Fruit fly (Drosophila melanogaster): Measurements from ENCODE around the gene CG6495.

Gene CG6495

DNA sequence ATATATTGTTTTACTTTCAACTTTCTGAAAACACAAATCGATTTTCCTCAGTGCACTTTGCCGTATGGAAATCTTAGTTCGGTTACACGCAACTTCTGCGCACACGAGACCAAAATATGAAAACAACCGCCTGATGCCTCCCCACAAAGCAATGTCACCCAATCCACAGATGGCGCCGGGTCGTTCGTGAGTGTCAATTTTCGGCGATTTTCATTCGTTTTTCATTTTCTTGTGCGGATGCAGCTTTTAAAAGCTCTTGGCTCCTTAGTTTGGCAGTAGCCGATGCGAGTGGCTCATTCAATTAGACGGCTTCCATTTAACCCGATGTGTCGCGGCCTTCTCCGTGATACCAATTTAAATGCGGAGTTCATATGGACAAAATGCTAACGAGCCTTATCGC is 37.0 kb upstream of the CG6495 start, which contains the start of gene CG6431:
Gene CG6431, plus strand, starts transcription at position 301 of the 400 bp plus-strand sequence.
- TF ChIP-seq Xrp1 (GFP tag; IDR thresholded peaks at IDR 0.05), result no peak
- TF ChIP-seq CTCF (GFP tag; optimal IDR thresholded peaks at IDR 0.05), result no peak
- TF ChIP-seq ash1 (GFP tag; optimal IDR thresholded peaks at IDR 0.05), result no peak
- TF ChIP-seq fd3F (GFP tag; optimal IDR thresholded peaks at IDR 0.05), result no peak
- no peak for TF ChIP-seq CG11723 (GFP tag; optimal IDR thresholded peaks at IDR 0.05)
- TF ChIP-seq grau (tag; optimal IDR thresholded peaks at IDR 0.05), result no peak
- TF ChIP-seq CG18011 (GFP tag; optimal IDR thresholded peaks at IDR 0.05), result no peak
- TF ChIP-seq Med (GFP tag), result no peak
- TF ChIP-seq CG3726 (GFP tag; IDR thresholded peaks at IDR 0.05), result peak; percentile 19; the same call in 1 of the 3 replicates

DNA sequence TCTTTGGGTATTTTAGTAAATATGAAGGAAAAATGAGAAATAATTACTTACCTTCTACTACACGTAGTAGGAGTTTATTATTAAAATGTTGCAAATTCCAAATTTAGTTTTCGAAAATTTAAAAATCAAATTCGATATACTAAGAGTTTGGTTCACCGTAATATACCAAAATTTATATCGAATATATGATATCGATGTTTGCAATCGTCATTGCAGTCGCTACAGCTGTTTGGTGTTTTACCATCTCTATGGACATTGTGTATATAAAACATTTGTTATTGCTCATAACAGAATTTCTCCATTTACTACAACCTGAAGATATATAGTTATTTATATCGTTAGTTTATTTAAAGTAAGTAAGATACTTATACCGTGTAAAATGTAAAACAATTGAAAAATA is 32.2 kb upstream of the CG6495 start, which contains the start of gene CG6443:
Gene CG6443, plus strand, starts transcription at position 228 of the 400 bp plus-strand sequence.
- TF ChIP-seq CG30020 (tag; optimal IDR thresholded peaks at IDR 0.05), result peak; percentile 38
- TF ChIP-seq CG34376 (GFP tag; optimal IDR thresholded peaks at IDR 0.05), result no peak
- peak; percentile 74 for TF ChIP-seq CG16813 (GFP tag; IDR thresholded peaks at IDR 0.05; ENCODE audit: partially characterized antibody)
- peak; percentile 74 for TF ChIP-seq CG6791 (GFP tag; IDR thresholded peaks at IDR 0.05; ENCODE audit: partially characterized antibody)
- TF ChIP-seq CG1603 (tag; optimal IDR thresholded peaks at IDR 0.05), result peak; percentile 27
- no peak for TF ChIP-seq CG15696 (tag; optimal IDR thresholded peaks at IDR 0.05)
- TF ChIP-seq HmgZ (tag; optimal IDR thresholded peaks at IDR 0.05), result peak; percentile 1
- TF ChIP-seq pzg (GFP tag; optimal IDR thresholded peaks at IDR 0.05), result peak; percentile 73
- peak; percentile 56 for TF ChIP-seq trem (tag; optimal IDR thresholded peaks at IDR 0.05)
- TF ChIP-seq cato (GFP tag; optimal IDR thresholded peaks at IDR 0.05; ENCODE audit: borderline replicate concordance), result no peak
- peak; percentile 86 for TF ChIP-seq Dref (GFP tag; IDR thresholded peaks at IDR 0.05)
- TF ChIP-seq knrl (GFP tag; IDR thresholded peaks at IDR 0.05; ENCODE audit: partially characterized antibody), result peak; percentile 63
- peak; percentile 65 for TF ChIP-seq HLH4C (GFP tag; IDR thresholded peaks at IDR 0.05; ENCODE audit: partially characterized antibody)
- TF ChIP-seq Hr3 (GFP tag; optimal IDR thresholded peaks at IDR 0.05), result no peak
- peak; percentile 63 for TF ChIP-seq sens (GFP tag)
- TF ChIP-seq bbx (GFP tag; IDR thresholded peaks at IDR 0.05; ENCODE audit: partially characterized antibody), result peak; percentile 68
- TF ChIP-seq amos (GFP tag; IDR thresholded peaks at IDR 0.05; ENCODE audit: partially characterized antibody), result peak; percentile 81
- TF ChIP-seq CG8944 (GFP tag; optimal IDR thresholded peaks at IDR 0.05), result no peak
- no peak for TF ChIP-seq CG4820 (GFP tag; optimal IDR thresholded peaks at IDR 0.05)
- TF ChIP-seq dysf (GFP tag; IDR thresholded peaks at IDR 0.05), result no peak
- TF ChIP-seq Pdp1 (GFP tag; optimal IDR thresholded peaks at IDR 0.05), result peak in 1 of 2 experiments; percentile 12
- TF ChIP-seq Scr (GFP tag; IDR thresholded peaks at IDR 0.05; ENCODE audit: partially characterized antibody), result peak; percentile 76
- peak; percentile 37 for TF ChIP-seq nmo (GFP tag; optimal IDR thresholded peaks at IDR 0.05)
- TF ChIP-seq Doc3 (GFP tag; IDR thresholded peaks at IDR 0.05; ENCODE audit: partially characterized antibody), result peak; percentile 81
- TF ChIP-seq BEAF-32 (GFP tag; optimal IDR thresholded peaks at IDR 0.05), result peak; percentile 80
- TF ChIP-seq chinmo (GFP tag; IDR thresholded peaks at IDR 0.05; ENCODE audit: partially characterized antibody), result 0 out of 4 replicates have a peak, but pooled peaks have one; percentile 10
- peak; percentile 97 for TF ChIP-seq CG11560 (tag; IDR thresholded peaks at IDR 0.05)
- TF ChIP-seq CG10267 (tag; optimal IDR thresholded peaks at IDR 0.05), result peak; percentile 20
- peak; percentile 67 to 91 for TF ChIP-seq crp (GFP tag; optimal IDR thresholded peaks at IDR 0.05)
- peak; percentile 40; the same call in 1 of the 2 replicates for TF ChIP-seq MBD-R2 (GFP tag; IDR thresholded peaks at IDR 0.05)
- no peak for TF ChIP-seq CG8478 (optimal IDR thresholded peaks at IDR 0.05)
- peak; percentile 9 for TF ChIP-seq phol (tag; optimal IDR thresholded peaks at IDR 0.05)
- peak; percentile 88 for TF ChIP-seq sna (GFP tag; IDR thresholded peaks at IDR 0.05; ENCODE audit: partially characterized antibody)
- TF ChIP-seq CG10366 (GFP tag; IDR thresholded peaks at IDR 0.05), result no peak
- no peak for TF ChIP-seq Trl (optimal IDR thresholded peaks at IDR 0.05)
- TF ChIP-seq Trl (GFP tag; optimal IDR thresholded peaks at IDR 0.05), result no peak
- TF ChIP-seq inv (GFP tag; IDR thresholded peaks at IDR 0.05; ENCODE audit: partially characterized antibody), result peak; percentile 51; the same call in 1 of the 2 replicates
- peak; percentile 16 for TF ChIP-seq CG15601 (tag; optimal IDR thresholded peaks at IDR 0.05)
- TF ChIP-seq CG15514 (GFP tag; optimal IDR thresholded peaks at IDR 0.05), result peak; percentile 68
